Fruit fly (Drosophila melanogaster) S2 (cell line): ENCODE data around the gene dmrt99B.

Experiments
- CG8478 ChIP-seq: fragments of >200 bp; optimal IDR thresholded peaks from 2 replicates; lab custom pipeline; 2018
- CTCF ChIP-seq, 2 experiments: fragments of >200 bp; optimal IDR thresholded peaks; 2 replicates each; lab custom pipeline; 2018

DNA sequence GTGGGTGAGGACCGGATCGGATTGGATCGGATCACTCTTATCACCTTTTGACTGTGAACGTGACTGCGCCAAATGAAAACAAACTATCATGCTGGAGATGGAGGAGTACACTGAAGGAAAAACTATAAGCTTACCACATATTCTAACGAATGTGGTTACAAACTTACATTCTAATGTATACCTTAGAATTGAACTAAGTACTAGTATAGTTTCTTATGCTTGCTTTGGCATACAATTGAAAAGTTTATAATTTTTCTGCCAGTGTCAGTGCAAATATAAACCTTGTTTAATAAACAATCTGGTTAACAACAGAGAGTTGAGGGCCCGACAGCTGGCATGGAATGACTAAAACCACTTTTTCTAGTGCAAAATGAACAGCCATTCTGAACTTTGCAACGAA lies 25.1 kb downstream of the dmrt99B start:
- TF ChIP-seq CTCF (optimal IDR thresholded peaks at IDR 0.05; lab: Kevin White, UChicago) (no peak), CG8478 (lab: Kevin White, UChicago) (no peak)
